Fruit fly (Drosophila melanogaster) whole organism, prepupa: ENCODE measurements around the gene dan.

Experiments
- Blimp-1 ChIP-seq: fragments of 200-800 bp; sonication (Bioruptor generic); optimal IDR thresholded peaks from 3 replicates; lab custom pipeline; 2017; ENCODE audit warnings: missing biosample characterization, missing genetic modification characterization, mild to moderate bottlenecking, moderate library complexity, missing genetic modification reagents
- CG10669 ChIP-seq: fragments of 200-800 bp; sonication (Bioruptor generic); optimal IDR thresholded peaks from 3 replicates; lab custom pipeline; 2018; ENCODE audit warnings: missing biosample characterization, mild to moderate bottlenecking, missing genetic modification characterization, moderate library complexity
- CG11762 ChIP-seq: fragments of 200-800 bp; sonication (Bioruptor generic); optimal IDR thresholded peaks from 3 replicates; lab custom pipeline; 2016; ENCODE audit warnings: missing biosample characterization, missing genetic modification characterization; ENCODE audit not compliant: insufficient read depth
- CG15336 ChIP-seq: fragments of 200-800 bp; sonication (Bioruptor generic); IDR thresholded peaks from 2 replicates; pipeline ENCODE4 v1.3.6; 2022; ENCODE audit warnings: missing biosample characterization, missing genetic modification characterization
- CG1621 ChIP-seq: fragments of 200-800 bp; sonication (Bioruptor generic); optimal IDR thresholded peaks from 3 replicates; lab custom pipeline; 2018; ENCODE audit warnings: missing biosample characterization, mild to moderate bottlenecking, missing genetic modification characterization
- CG16779 ChIP-seq: fragments of 200-800 bp; sonication (Bioruptor generic); optimal IDR thresholded peaks from 3 replicates; lab custom pipeline; 2017; ENCODE audit warnings: missing biosample characterization, mild to moderate bottlenecking, missing genetic modification characterization
- CG3032 ChIP-seq: fragments of 200-800 bp; optimal IDR thresholded peaks from 2 replicates; lab custom pipeline; 2019; ENCODE audit warnings: missing biosample characterization, mild to moderate bottlenecking, missing genetic modification characterization, moderate library complexity
- CG31627 ChIP-seq: fragments of 200-800 bp; sonication (Bioruptor generic); optimal IDR thresholded peaks from 3 replicates; lab custom pipeline; 2016; ENCODE audit warnings: missing biosample characterization, missing genetic modification characterization
- CG32006 ChIP-seq: fragments of 200-800 bp; sonication (Bioruptor generic); optimal IDR thresholded peaks from 3 replicates; lab custom pipeline; 2017; ENCODE audit warnings: missing biosample characterization, mild to moderate bottlenecking, missing genetic modification characterization
- CG34406 ChIP-seq: fragments of 200-800 bp; sonication (Bioruptor generic); optimal IDR thresholded peaks from 3 replicates; lab custom pipeline; 2016; ENCODE audit warnings: missing biosample characterization, missing genetic modification characterization
- CG3919 ChIP-seq: fragments of 200-800 bp; sonication (Bioruptor generic); optimal IDR thresholded peaks from 3 replicates; lab custom pipeline; 2016; ENCODE audit warnings: missing biosample characterization, missing genetic modification characterization
- CG4318 ChIP-seq: fragments of 200-800 bp; sonication (Bioruptor generic); optimal IDR thresholded peaks from 3 replicates; lab custom pipeline; 2017; ENCODE audit warnings: missing biosample characterization, mild to moderate bottlenecking, missing genetic modification characterization
- CG6163 ChIP-seq: fragments of 200-800 bp; sonication (Bioruptor generic); IDR thresholded peaks from 3 replicates; pipeline ENCODE4 v1.3.6; 2022; ENCODE audit warnings: missing biosample characterization, missing genetic modification characterization
- CG6276 ChIP-seq: fragments of 200-800 bp; sonication (Bioruptor generic); optimal IDR thresholded peaks from 2 replicates; lab custom pipeline; 2017; ENCODE audit warnings: missing biosample characterization, mild to moderate bottlenecking, missing genetic modification characterization
- CG6854 ChIP-seq: fragments of 200-800 bp; sonication (Bioruptor generic); optimal IDR thresholded peaks from 2 replicates; lab custom pipeline; 2017; ENCODE audit warnings: missing biosample characterization, mild to moderate bottlenecking, missing genetic modification characterization
- CG7368 ChIP-seq: fragments of 200-800 bp; sonication (Bioruptor generic); optimal IDR thresholded peaks from 3 replicates; lab custom pipeline; 2016; ENCODE audit warnings: missing biosample characterization, missing genetic modification characterization
- CG8119 ChIP-seq: fragments of 200-800 bp; sonication (Bioruptor generic); IDR thresholded peaks from 3 replicates; pipeline ENCODE4 v1.3.6; 2022; ENCODE audit warnings: missing biosample characterization, missing genetic modification characterization
- CG8319 ChIP-seq: fragments of 200-800 bp; sonication (Bioruptor generic); optimal IDR thresholded peaks from 3 replicates; lab custom pipeline; 2016; ENCODE audit warnings: missing biosample characterization, missing genetic modification characterization
- CG9139 ChIP-seq: fragments of 200-800 bp; sonication (Bioruptor generic); optimal IDR thresholded peaks from 3 replicates; lab custom pipeline; 2017; ENCODE audit warnings: missing biosample characterization, mild to moderate bottlenecking, missing genetic modification characterization
- Eip78C ChIP-seq: fragments of 200-800 bp; sonication (Bioruptor generic); peaks from one replicate; lab custom pipeline; 2016; ENCODE audit warnings: missing biosample characterization, missing genetic modification characterization
- Eip93F ChIP-seq: fragments of 200-800 bp; sonication (Bioruptor generic); optimal IDR thresholded peaks from 2 replicates; lab custom pipeline; 2016; ENCODE audit warnings: missing biosample characterization, mild to moderate bottlenecking, missing genetic modification characterization
- Ets21C ChIP-seq: fragments of 200-800 bp; sonication (Bioruptor generic); optimal IDR thresholded peaks from 3 replicates; lab custom pipeline; 2016; ENCODE audit warnings: missing biosample characterization, missing genetic modification characterization
- Gug ChIP-seq: fragments of 200-800 bp; sonication (Bioruptor generic); IDR thresholded peaks from 2 replicates; pipeline ENCODE4 v1.3.6; 2022; ENCODE audit warnings: missing biosample characterization, missing genetic modification characterization
- Hr38 ChIP-seq: sonication (Bioruptor generic); optimal IDR thresholded peaks from 2 replicates; lab custom pipeline; 2016; ENCODE audit warnings: missing biosample characterization, missing genetic modification characterization
- Hr39 ChIP-seq: fragments of 200-800 bp; sonication (Bioruptor generic); optimal IDR thresholded peaks from 2 replicates; lab custom pipeline; 2016; ENCODE audit warnings: missing biosample characterization, missing genetic modification characterization
- Hr4 ChIP-seq: fragments of 200-800 bp; sonication (Bioruptor generic); optimal IDR thresholded peaks from 3 replicates; lab custom pipeline; 2016; ENCODE audit warnings: missing biosample characterization, missing genetic modification characterization
- Met ChIP-seq: fragments of 200-800 bp; sonication (Bioruptor generic); optimal IDR thresholded peaks from 3 replicates; lab custom pipeline; 2016; ENCODE audit warnings: missing biosample characterization, missing genetic modification characterization
- Smox ChIP-seq: fragments of 200-800 bp; sonication (Bioruptor generic); optimal IDR thresholded peaks from 3 replicates; lab custom pipeline; 2016; ENCODE audit warnings: missing biosample characterization, missing genetic modification characterization
- Sox15 ChIP-seq: fragments of 200-800 bp; sonication (Bioruptor generic); optimal IDR thresholded peaks from 3 replicates; lab custom pipeline; 2016; ENCODE audit warnings: missing biosample characterization, missing genetic modification characterization
- achi ChIP-seq: fragments of 200-800 bp; sonication (Bioruptor generic); optimal IDR thresholded peaks from 3 replicates; lab custom pipeline; 2016; ENCODE audit warnings: missing biosample characterization, missing genetic modification characterization
- acj6 ChIP-seq: fragments of 200-800 bp; sonication (Bioruptor generic); optimal IDR thresholded peaks from 3 replicates; lab custom pipeline; 2016; ENCODE audit warnings: missing biosample characterization, missing genetic modification characterization
- cyc ChIP-seq: fragments of 200-800 bp; sonication (Bioruptor generic); optimal IDR thresholded peaks from 3 replicates; lab custom pipeline; 2016; ENCODE audit warnings: missing biosample characterization, missing genetic modification characterization
- dsx ChIP-seq: fragments of 200-800 bp; optimal IDR thresholded peaks from 3 replicates; lab custom pipeline; 2019; ENCODE audit warnings: missing biosample characterization, mild to moderate bottlenecking, missing genetic modification characterization, moderate library complexity; ENCODE audit not compliant: poor library complexity, severe bottlenecking
- eg ChIP-seq: fragments of 200-800 bp; sonication (Bioruptor generic); IDR thresholded peaks from 3 replicates; pipeline ENCODE4 v1.3.6; 2022; ENCODE audit warnings: missing biosample characterization, missing genetic modification characterization
- fd59A ChIP-seq: fragments of 200-800 bp; sonication (Bioruptor generic); optimal IDR thresholded peaks from 2 replicates; lab custom pipeline; 2017; ENCODE audit warnings: missing biosample characterization, mild to moderate bottlenecking, missing genetic modification characterization, missing genetic modification reagents
- fd85E ChIP-seq: fragments of 200-800 bp; sonication (Bioruptor generic); optimal IDR thresholded peaks from 3 replicates; lab custom pipeline; 2016; ENCODE audit warnings: missing biosample characterization, missing genetic modification characterization
- lz ChIP-seq: fragments of 200-800 bp; sonication (Bioruptor generic); optimal IDR thresholded peaks from 3 replicates; lab custom pipeline; 2016; ENCODE audit warnings: missing biosample characterization, missing genetic modification characterization
- pdm3 ChIP-seq: fragments of 200-800 bp; sonication (Bioruptor generic); optimal IDR thresholded peaks from 3 replicates; lab custom pipeline; 2016; ENCODE audit warnings: missing biosample characterization, missing genetic modification characterization
- salr ChIP-seq, 2 experiments: fragments of 200-800 bp; sonication (Bioruptor generic); optimal IDR thresholded peaks; 3 replicates each; lab custom pipeline; 2016 to 2018; ENCODE audit warnings: missing biosample characterization in 2 of 2, missing genetic modification characterization in 2 of 2, mild to moderate bottlenecking in 1 of 2
- spab ChIP-seq: fragments of 200-800 bp; sonication (Bioruptor generic); optimal IDR thresholded peaks from 2 replicates; lab custom pipeline; 2017; ENCODE audit warnings: missing biosample characterization, mild to moderate bottlenecking, missing genetic modification characterization, missing genetic modification reagents
- ss ChIP-seq, 2 experiments: fragments of 200-800 bp; sonication (Bioruptor generic); optimal IDR thresholded peaks; 2 replicates in 1 of 2; 3 replicates in 1 of 2; lab custom pipeline; 2017 to 2018; ENCODE audit warnings: mild to moderate bottlenecking in 2 of 2, missing biosample characterization in 2 of 2, missing genetic modification characterization in 2 of 2, moderate library complexity in 1 of 2
- topi ChIP-seq: fragments of 200-800 bp; sonication (Bioruptor generic); optimal IDR thresholded peaks from 3 replicates; lab custom pipeline; 2016; ENCODE audit warnings: missing biosample characterization, missing genetic modification characterization
- vri ChIP-seq: fragments of 200-800 bp; sonication (Bioruptor generic); optimal IDR thresholded peaks from 3 replicates; lab custom pipeline; 2016; ENCODE audit warnings: missing biosample characterization, mild to moderate bottlenecking, missing genetic modification characterization

The dan gene

dm6 chr3R:25207405-25208003 is 23.3 kb downstream of the dan start (continued):
- TF ChIP-seq CG4318 (peak; percentile 75), CG31627 (GFP tag; lab: Kevin White, UChicago) (peak; percentile 70), vri (peak; percentile 58), Hr39 (peak; percentile 71), Blimp-1 (GFP tag; lab: Kevin White, UChicago) (no peak), CG8119 (GFP tag; lab: Robert Waterston, UW) (peak; percentile 94), Ets21C (GFP tag; lab: Kevin White, UChicago) (peak; percentile 53), CG15336 (GFP tag; lab: Robert Waterston, UW) (peak; percentile 93), acj6 (GFP tag; lab: Kevin White, UChicago) (peak; percentile 83), pdm3 (peak; percentile 84), CG32006 (GFP tag; lab: Kevin White, UChicago) (peak; percentile 91), lz (GFP tag; lab: Kevin White, UChicago) (peak; percentile 71), achi (peak; percentile 87), CG3032 (peak; percentile 84), fd85E (GFP tag; lab: Kevin White, UChicago) (peak; percentile 35), CG3919 (peak; percentile 89), CG1621 (tag; lab: Kevin White, UChicago) (peak; percentile 84), fd59A (peak; percentile 82), Gug (GFP tag; lab: Robert Waterston, UW) (peak; percentile 79), CG34406 (GFP tag; lab: Kevin White, UChicago) (peak; percentile 85), Sox15 (GFP tag; lab: Kevin White, UChicago) (peak; percentile 61), Eip78C (peak; percentile 95), salr (GFP tag; optimal IDR thresholded peaks at IDR 0.05; lab: Kevin White, UChicago) (peak; percentile 64 to 77)

- no peak for TF ChIP-seq CG8119 (GFP tag; lab: Robert Waterston, UW)
- TF ChIP-seq Hr38, result no peak
- 0 out of 3 replicates have a peak, but pooled peaks have one; percentile 15 for TF ChIP-seq CG6163
- TF ChIP-seq CG8319 (GFP tag; lab: Kevin White, UChicago), result no peak
- TF ChIP-seq Sox15 (GFP tag; lab: Kevin White, UChicago), result no peak
- no peak for TF ChIP-seq Met (GFP tag; lab: Kevin White, UChicago)
- no peak for TF ChIP-seq Blimp-1 (GFP tag; lab: Kevin White, UChicago)
- no peak for TF ChIP-seq CG16779
- TF ChIP-seq topi (GFP tag; lab: Kevin White, UChicago), result no peak
- TF ChIP-seq CG6854, result peak; percentile 41
- TF ChIP-seq cyc (GFP tag; lab: Kevin White, UChicago), result no peak
- peak; percentile 39; the same call in 1 of the 3 replicates for TF ChIP-seq eg (GFP tag; lab: Robert Waterston, UW)
- no peak for TF ChIP-seq pdm3
- TF ChIP-seq vri, result no peak
- TF ChIP-seq Hr4, result no peak
- no peak for TF ChIP-seq fd59A
- peak; percentile 9 to 44 for TF ChIP-seq ss (GFP tag; optimal IDR thresholded peaks at IDR 0.05; lab: Kevin White, UChicago)
- peak; percentile 23 for TF ChIP-seq dsx (GFP tag; lab: Kevin White, UChicago)
- no peak for TF ChIP-seq CG32006 (GFP tag; lab: Kevin White, UChicago)
- TF ChIP-seq CG3919, result no peak
- peak; percentile 1 for TF ChIP-seq CG9139
- TF ChIP-seq CG11762 (GFP tag; lab: Kevin White, UChicago), result no peak
- no peak for TF ChIP-seq Smox (GFP tag; lab: Kevin White, UChicago)
- TF ChIP-seq CG1621 (tag; lab: Kevin White, UChicago), result peak; percentile 35
- no peak for TF ChIP-seq CG7368
- no peak for TF ChIP-seq spab (GFP tag; lab: Kevin White, UChicago)
- TF ChIP-seq CG4318, result no peak
- TF ChIP-seq CG6276, result no peak
- no peak for TF ChIP-seq salr (GFP tag; optimal IDR thresholded peaks at IDR 0.05; lab: Kevin White, UChicago)
- no peak for TF ChIP-seq achi
- TF ChIP-seq Eip93F, result no peak
- TF ChIP-seq CG10669, result no peak
These were observed 24.0 kb downstream of the dan start, which contains the start of gene Cad96Ca for dm6 chr3R:25208042-25208766. Cad96Ca (minus strand) TSS chr3R:25208283.
